Fruit fly (Drosophila melanogaster): ENCODE measurements around the gene CG14223.

The CG14223 gene

dm6 chrX:19651757-19652419, 11.9 kb downstream of the CG14223 start, which contains the start of the genes Ranbp21 and Elys (continued):
- TF ChIP-seq Doc3 (GFP tag; IDR thresholded peaks at IDR 0.05; ENCODE audit: partially characterized antibody) (no peak), C15 (GFP tag; IDR thresholded peaks at IDR 0.05) (no peak), CG12659 (GFP tag; optimal IDR thresholded peaks at IDR 0.05) (peak; percentile 69), disco-r (GFP tag; optimal IDR thresholded peaks at IDR 0.05) (peak; percentile 12), onecut (GFP tag; IDR thresholded peaks at IDR 0.05) (peak; percentile 24; the same call in 1 of the 2 replicates), h (optimal IDR thresholded peaks at IDR 0.05) (no peak), CG4404 (GFP tag; IDR thresholded peaks at IDR 0.05) (peak; percentile 54; the same call in 1 of the 2 replicates), knrl (GFP tag; IDR thresholded peaks at IDR 0.05; ENCODE audit: partially characterized antibody) (peak; percentile 61), B-H2 (GFP tag; optimal IDR thresholded peaks at IDR 0.05) (no peak), Dref (GFP tag; IDR thresholded peaks at IDR 0.05) (peak; percentile 33), CG2889 (GFP tag; IDR thresholded peaks at IDR 0.05) (0 out of 3 replicates have a peak, but pooled peaks have one; percentile 27), CG9727 (GFP tag; optimal IDR thresholded peaks at IDR 0.05) (peak; percentile 59), kay (GFP tag; optimal IDR thresholded peaks at IDR 0.05) (no peak), CHES-1-like (GFP tag; optimal IDR thresholded peaks at IDR 0.05) (peak; percentile 82), CG12391 (tag; optimal IDR thresholded peaks at IDR 0.05) (peak; percentile 50), Side (GFP tag; optimal IDR thresholded peaks at IDR 0.05) (peak; percentile 43), CG9797 (GFP tag; optimal IDR thresholded peaks at IDR 0.05) (peak; percentile 40), Myb (GFP tag; optimal IDR thresholded peaks at IDR 0.05) (peak; percentile 94), CG32532 (GFP tag; IDR thresholded peaks at IDR 0.05) (peak; percentile 40; the same call in 1 of the 2 replicates), ssp (GFP tag; IDR thresholded peaks at IDR 0.05) (peak; percentile 47), sug (tag; optimal IDR thresholded peaks at IDR 0.05) (no peak), HLH54F (GFP tag; optimal IDR thresholded peaks at IDR 0.05) (peak; percentile 76), NC2β (GFP tag; optimal IDR thresholded peaks at IDR 0.05) (peak; percentile 29), gcm2 (GFP tag; optimal IDR thresholded peaks at IDR 0.05) (no peak), NfI (GFP tag; optimal IDR thresholded peaks at IDR 0.05) (peak; percentile 27), CG1792 (GFP tag; optimal IDR thresholded peaks at IDR 0.05) (peak; percentile 55), Adf1 (GFP tag; IDR thresholded peaks at IDR 0.05) (no peak), tio (GFP tag; optimal IDR thresholded peaks at IDR 0.05) (no peak), CG9932 (GFP tag; IDR thresholded peaks at IDR 0.05) (peak; percentile 66), pnt (GFP tag; optimal IDR thresholded peaks at IDR 0.05) (peak; percentile 62), CG12942 (GFP tag; optimal IDR thresholded peaks at IDR 0.05) (peak; percentile 45), ind (GFP tag; optimal IDR thresholded peaks at IDR 0.05) (peak; percentile 59), CG7556 (GFP tag; optimal IDR thresholded peaks at IDR 0.05) (peak; percentile 34), CG10543 (GFP tag; optimal IDR thresholded peaks at IDR 0.05) (peak; percentile 62), ranshi (GFP tag; IDR thresholded peaks at IDR 0.05) (peak; percentile 67; the same call in 1 of the 2 replicates), trem (tag; optimal IDR thresholded peaks at IDR 0.05) (peak; percentile 51), pum (GFP tag; optimal IDR thresholded peaks at IDR 0.05) (peak; percentile 76), CG3407 (GFP tag; optimal IDR thresholded peaks at IDR 0.05) (no peak), kni (GFP tag; optimal IDR thresholded peaks at IDR 0.05) (no peak), CG3163 (GFP tag; optimal IDR thresholded peaks at IDR 0.05) (peak; percentile 21), sim (GFP tag; IDR thresholded peaks at IDR 0.05) (no peak), lola (GFP tag; optimal IDR thresholded peaks at IDR 0.05) (peak in 1 of 3 experiments; percentile 51), maf-S (GFP tag; optimal IDR thresholded peaks at IDR 0.05) (peak; percentile 43), klu (GFP tag; IDR thresholded peaks at IDR 0.05) (peak; percentile 58), rib (GFP tag; IDR thresholded peaks at IDR 0.05) (peak; percentile 86), zen2 (GFP tag; IDR thresholded peaks at IDR 0.05; ENCODE audit: partially characterized antibody) (no peak), Antp (GFP tag; optimal IDR thresholded peaks at IDR 0.05) (peak; percentile 72), abd-A (tag; optimal IDR thresholded peaks at IDR 0.05) (no peak), D19A (tag; optimal IDR thresholded peaks at IDR 0.05) (no peak), tup (GFP tag; optimal IDR thresholded peaks at IDR 0.05) (peak; percentile 33)

Measured in whole organism, embryonic.